Worm (Caenorhabditis elegans) whole organism, L4 larva: Measurements from ENCODE around the gene R01H10.4.
A peak's percentile ranks its signal among the peaks of the same experiment; 100 is the strongest.

Source experiments
- D1046.2 ChIP-seq: fragments of 200-800 bp; sonication (Bioruptor generic); IDR thresholded peaks from 2 replicates; pipeline ENCODE4 v1.3.6; 2022; ENCODE audit warnings: missing genetic modification characterization, missing compliant biosample characterization
- F26F4.8 ChIP-seq: fragments of 200-800 bp; sonication (Bioruptor generic); conservative IDR thresholded peaks from 2 replicates; pipeline ENCODE4 v1.3.6; 2022; ENCODE audit warnings: missing genetic modification characterization, missing compliant biosample characterization
- R02D3.7 ChIP-seq: fragments of 150-350 bp; sonication (generic microtip); optimal IDR thresholded peaks from 3 replicates; lab custom pipeline; 2014; ENCODE audit warnings: missing biosample characterization, missing genetic modification characterization
- T26A8.4 ChIP-seq: fragments of 200-800 bp; sonication (Bioruptor generic); IDR thresholded peaks from 2 replicates; pipeline ENCODE4 v1.3.6; 2022; ENCODE audit warnings: missing genetic modification characterization, missing compliant biosample characterization
- Y5F2A.4 ChIP-seq: fragments of 200-800 bp; sonication (Bioruptor generic); optimal IDR thresholded peaks from 2 replicates; lab custom pipeline; 2018; ENCODE audit warnings: mild to moderate bottlenecking, missing genetic modification characterization, missing compliant biosample characterization
- ZK337.2 ChIP-seq: fragments of 200-800 bp; sonication (Bioruptor generic); IDR thresholded peaks from 2 replicates; pipeline ENCODE4 v1.3.6; 2022; ENCODE audit warnings: missing genetic modification reagents, missing genetic modification characterization, missing compliant biosample characterization
- ZK546.5 ChIP-seq, 2 experiments: sonication (generic microtip); optimal IDR thresholded peaks; 2 replicates each; lab custom pipeline; 2017; ENCODE audit warnings: missing biosample characterization in 2 of 2, missing genetic modification characterization in 2 of 2
- aly-2 ChIP-seq: sonication (generic microtip); optimal IDR thresholded peaks from 2 replicates; lab custom pipeline; 2018; ENCODE audit warnings: missing biosample characterization, missing genetic modification characterization
- arid-1 ChIP-seq: fragments of 200-800 bp; sonication (Bioruptor generic); conservative IDR thresholded peaks from 2 replicates; pipeline ENCODE4 v1.3.6; 2022; ENCODE audit warnings: missing genetic modification reagents, missing genetic modification characterization, missing compliant biosample characterization
- ceh-20 ChIP-seq: fragments of 200-800 bp; sonication (Bioruptor generic); IDR thresholded peaks from 2 replicates; pipeline ENCODE4 v1.3.6; 2022; ENCODE audit warnings: missing genetic modification reagents, missing genetic modification characterization, missing compliant biosample characterization
- ceh-44 ChIP-seq: fragments of 200-800 bp; sonication (Bioruptor generic); IDR thresholded peaks from 2 replicates; pipeline ENCODE4 v1.3.6; 2022; ENCODE audit warnings: missing genetic modification reagents, missing genetic modification characterization, missing compliant biosample characterization
- ceh-62 ChIP-seq: sonication (generic microtip); optimal IDR thresholded peaks from 2 replicates; lab custom pipeline; 2017; ENCODE audit warnings: missing biosample characterization, missing genetic modification characterization
- ceh-82 ChIP-seq: sonication (generic microtip); optimal IDR thresholded peaks from 2 replicates; lab custom pipeline; 2017; ENCODE audit warnings: missing biosample characterization, missing genetic modification characterization
- cey-2 ChIP-seq: sonication (generic microtip); optimal IDR thresholded peaks from 3 replicates; lab custom pipeline; 2017; ENCODE audit warnings: missing genetic modification characterization, mild to moderate bottlenecking, missing compliant biosample characterization, antibody characterized with exemption, borderline replicate concordance; ENCODE audit not compliant: insufficient read depth
- daf-19 ChIP-seq: fragments of 200-800 bp; sonication (Bioruptor generic); conservative IDR thresholded peaks from 2 replicates; pipeline ENCODE4 v1.3.6; 2022; ENCODE audit warnings: missing genetic modification characterization, missing compliant biosample characterization
- daf-8 ChIP-seq: fragments of 200-800 bp; sonication (Bioruptor generic); IDR thresholded peaks from 2 replicates; pipeline ENCODE4 v1.3.6; 2022; ENCODE audit warnings: missing genetic modification characterization, missing compliant biosample characterization
- dmd-6 ChIP-seq: fragments of 200-800 bp; sonication (Bioruptor generic); IDR thresholded peaks from 2 replicates; pipeline ENCODE4 v1.3.6; 2022; ENCODE audit warnings: missing genetic modification reagents, missing genetic modification characterization, missing compliant biosample characterization
- dmd-8 ChIP-seq: fragments of 200-800 bp; sonication (Bioruptor generic); IDR thresholded peaks from 2 replicates; pipeline ENCODE4 v1.3.6; 2022; ENCODE audit warnings: missing genetic modification characterization, missing compliant biosample characterization
- dmd-9 ChIP-seq: fragments of 200-800 bp; sonication (Bioruptor generic); IDR thresholded peaks from 2 replicates; pipeline ENCODE4 v1.3.6; 2022; ENCODE audit warnings: missing genetic modification reagents, missing genetic modification characterization, missing compliant biosample characterization
- fkh-10 ChIP-seq: fragments of 150-350 bp; optimal IDR thresholded peaks from 2 replicates; lab custom pipeline; 2014; ENCODE audit warnings: missing biosample characterization, missing genetic modification reagents, missing genetic modification characterization
- hlh-11 ChIP-seq: fragments of 200-800 bp; sonication (Bioruptor generic); optimal IDR thresholded peaks from 2 replicates; lab custom pipeline; 2018; ENCODE audit warnings: mild to moderate bottlenecking, missing genetic modification characterization, missing compliant biosample characterization
- hmg-1.1 ChIP-seq: fragments of 200-800 bp; sonication (Bioruptor generic); IDR thresholded peaks from 2 replicates; pipeline ENCODE4 v1.3.6; 2022; ENCODE audit warnings: missing genetic modification reagents, missing genetic modification characterization, missing compliant biosample characterization
- jun-1 ChIP-seq: fragments of 150-350 bp; optimal IDR thresholded peaks from 2 replicates; lab custom pipeline; 2014; ENCODE audit warnings: missing biosample characterization, missing genetic modification reagents, missing genetic modification characterization
- lin-29 ChIP-seq: fragments of 200-800 bp; sonication (Bioruptor generic); IDR thresholded peaks from 2 replicates; pipeline ENCODE4 v1.3.6; 2022; ENCODE audit warnings: missing genetic modification reagents, missing genetic modification characterization, missing compliant biosample characterization
- lin-38 ChIP-seq: fragments of 200-800 bp; sonication (Bioruptor generic); IDR thresholded peaks from 2 replicates; pipeline ENCODE4 v1.3.6; 2022; ENCODE audit warnings: missing genetic modification reagents, missing genetic modification characterization, missing compliant biosample characterization
- lir-3 ChIP-seq: sonication (generic microtip); optimal IDR thresholded peaks from 2 replicates; lab custom pipeline; 2016; ENCODE audit warnings: mild to moderate bottlenecking, missing genetic modification characterization, missing compliant biosample characterization
- madf-5 ChIP-seq, 2 experiments: fragments of 200-800 bp; sonication (Bioruptor generic); IDR thresholded peaks; 2 replicates each; pipeline ENCODE4 v1.3.6; 2022; ENCODE audit warnings: missing compliant biosample characterization in 2 of 2, missing genetic modification characterization in 2 of 2
- mdl-1 ChIP-seq, 2 experiments: fragments of 150-350 bp in 1 of 2; sonication (generic microtip) in 1 of 2; optimal IDR thresholded peaks; 2 replicates each; lab custom pipeline; 2014 to 2017; ENCODE audit warnings: missing biosample characterization in 2 of 2, missing genetic modification characterization in 2 of 2
- mdt-29 ChIP-seq: fragments of 200-800 bp; sonication (Bioruptor generic); IDR thresholded peaks from 2 replicates; pipeline ENCODE4 v1.3.6; 2022; ENCODE audit warnings: missing genetic modification reagents, missing genetic modification characterization, missing compliant biosample characterization
- mes-2 ChIP-seq: sonication (generic microtip); optimal IDR thresholded peaks from 2 replicates; lab custom pipeline; 2016; ENCODE audit warnings: missing genotype, mild to moderate bottlenecking, missing genetic modification characterization, missing compliant biosample characterization; ENCODE audit not compliant: poor library complexity, severe bottlenecking
- mxl-2 ChIP-seq: fragments of 200-800 bp; sonication (Bioruptor generic); conservative IDR thresholded peaks from 2 replicates; pipeline ENCODE4 v1.3.6; 2022; ENCODE audit warnings: missing genetic modification reagents, missing genetic modification characterization, missing compliant biosample characterization
- nhr-11 ChIP-seq: fragments of 150-350 bp; optimal IDR thresholded peaks from 2 replicates; lab custom pipeline; 2014; ENCODE audit warnings: missing biosample characterization, missing genetic modification characterization
- nhr-25 ChIP-seq: sonication (generic microtip); optimal IDR thresholded peaks from 2 replicates; lab custom pipeline; 2017; ENCODE audit warnings: missing genetic modification characterization, mild to moderate bottlenecking, missing compliant biosample characterization, antibody characterized with exemption, moderate library complexity, borderline replicate concordance; ENCODE audit not compliant: insufficient read depth
- nhr-28 ChIP-seq: fragments of 150-350 bp; optimal IDR thresholded peaks from 2 replicates; lab custom pipeline; 2014; ENCODE audit warnings: missing biosample characterization, missing genetic modification characterization
- nhr-41 ChIP-seq: fragments of 200-800 bp; sonication (Bioruptor generic); IDR thresholded peaks from 2 replicates; pipeline ENCODE4 v1.3.6; 2022; ENCODE audit warnings: missing genetic modification reagents, missing genetic modification characterization, missing compliant biosample characterization
- nhr-42 ChIP-seq: fragments of 200-800 bp; sonication (Bioruptor generic); IDR thresholded peaks from 2 replicates; pipeline ENCODE4 v1.3.6; 2022; ENCODE audit warnings: missing genetic modification characterization, missing compliant biosample characterization
- nhr-48 ChIP-seq: sonication (generic microtip); optimal IDR thresholded peaks from 2 replicates; lab custom pipeline; 2016; ENCODE audit warnings: mild to moderate bottlenecking, missing genetic modification characterization, missing compliant biosample characterization
- nhr-76 ChIP-seq: fragments of 150-350 bp; optimal IDR thresholded peaks from 2 replicates; lab custom pipeline; 2014; ENCODE audit warnings: missing biosample characterization, missing genetic modification characterization
- sdz-12 ChIP-seq: fragments of 200-800 bp; sonication (Bioruptor generic); optimal IDR thresholded peaks from 2 replicates; lab custom pipeline; 2018; ENCODE audit warnings: mild to moderate bottlenecking, missing genetic modification characterization, missing compliant biosample characterization
- skn-1 ChIP-seq: fragments of 150-350 bp; optimal IDR thresholded peaks from 2 replicates; lab custom pipeline; 2014; ENCODE audit warnings: missing biosample characterization, missing genetic modification characterization
- spr-1 ChIP-seq: sonication (generic microtip); optimal IDR thresholded peaks from 2 replicates; lab custom pipeline; 2016; ENCODE audit warnings: mild to moderate bottlenecking, missing genetic modification characterization, missing compliant biosample characterization
- spr-3 ChIP-seq: fragments of 200-800 bp; sonication (Bioruptor generic); optimal IDR thresholded peaks from 2 replicates; lab custom pipeline; 2018; ENCODE audit warnings: mild to moderate bottlenecking, missing genetic modification characterization, missing compliant biosample characterization
- unc-130 ChIP-seq: sonication (generic microtip); optimal IDR thresholded peaks from 2 replicates; lab custom pipeline; 2016; ENCODE audit warnings: missing genetic modification reagents, missing genetic modification characterization, missing compliant biosample characterization
- zfp-2 ChIP-seq: sonication (generic microtip); optimal IDR thresholded peaks from 2 replicates; lab custom pipeline; 2016; ENCODE audit warnings: mild to moderate bottlenecking, missing genetic modification characterization, missing compliant biosample characterization
- zip-11 ChIP-seq: fragments of 200-800 bp; sonication (Bioruptor generic); IDR thresholded peaks from 2 replicates; pipeline ENCODE4 v1.3.6; 2022; ENCODE audit warnings: missing genetic modification characterization, missing compliant biosample characterization
- zip-2 ChIP-seq: fragments of 150-350 bp; optimal IDR thresholded peaks from 2 replicates; lab custom pipeline; 2014; ENCODE audit warnings: missing biosample characterization, missing genetic modification characterization
- ztf-11 ChIP-seq: fragments of 150-350 bp; optimal IDR thresholded peaks from 2 replicates; lab custom pipeline; 2014; ENCODE audit warnings: missing biosample characterization, missing genetic modification characterization

Gene R01H10.4

ce11 chrIII:10266824-10267223 is 12.2 kb downstream of the R01H10.4 start, which contains the start of gene inpp-4B:
Gene inpp-4B (minus strand): TSS chrIII:10266877.
- TF ChIP-seq hmg-1.1 (GFP tag; lab: Robert Waterston, UW), result 0 out of 2 replicates have a peak, but pooled peaks have one; percentile 14
- TF ChIP-seq ZK337.2 (GFP tag; lab: Robert Waterston, UW), result 0 out of 2 replicates have a peak, but pooled peaks have one; percentile 8
- TF ChIP-seq mes-2 (tag; lab: Kevin White, UChicago), result peak; percentile 17
- TF ChIP-seq lin-38 (GFP tag; lab: Robert Waterston, UW), result peak; percentile 57; the same call in 1 of the 2 replicates

ce11 chrIII:10270778-10271307 is 16.2 kb downstream of the R01H10.4 start, which contains the start of gene cnk-1:
Gene cnk-1 (plus strand): TSS chrIII:10271257.
- peak; percentile 1 for TF ChIP-seq nhr-11 (tag; lab: Kevin White, UChicago)
- peak; percentile 88 for TF ChIP-seq mxl-2 (GFP tag; lab: Robert Waterston, UW)
- no peak for TF ChIP-seq jun-1 (tag; lab: Kevin White, UChicago)
- TF ChIP-seq R02D3.7, result peak; percentile 36
- TF ChIP-seq zfp-2 (tag; lab: Kevin White, UChicago), result no peak
- TF ChIP-seq nhr-76, result no peak
- no peak for TF ChIP-seq ztf-11 (tag; lab: Kevin White, UChicago)
- TF ChIP-seq zip-2 (tag; lab: Kevin White, UChicago), result no peak
- no peak for TF ChIP-seq cey-2 (tag; lab: Kevin White, UChicago)
- peak; percentile 87 for TF ChIP-seq lin-29 (GFP tag; lab: Robert Waterston, UW)
- peak; percentile 98 for TF ChIP-seq dmd-6 (GFP tag; lab: Robert Waterston, UW)
- TF ChIP-seq aly-2 (tag; lab: Kevin White, UChicago), result no peak
- peak; percentile 94 for TF ChIP-seq mdt-29
- TF ChIP-seq dmd-8, result peak; percentile 85
- no peak for TF ChIP-seq daf-19
- no peak for TF ChIP-seq Y5F2A.4 (GFP tag; lab: Kevin White, UChicago)
- peak; percentile 48 for TF ChIP-seq nhr-25
- peak; percentile 69 for TF ChIP-seq hlh-11 (tag; lab: Kevin White, UChicago)
- peak; percentile 96 for TF ChIP-seq arid-1 (GFP tag; lab: Robert Waterston, UW)
- peak; percentile 74; the same call in 1 of the 2 replicates for TF ChIP-seq nhr-41 (GFP tag; lab: Robert Waterston, UW)
- no peak for TF ChIP-seq spr-1 (tag; lab: Kevin White, UChicago)
- no peak for TF ChIP-seq ZK546.5 (tag; optimal IDR thresholded peaks at IDR 0.05; lab: Kevin White, UChicago)
- peak; percentile 37 for TF ChIP-seq nhr-48
- TF ChIP-seq skn-1 (tag; lab: Kevin White, UChicago), result no peak
- TF ChIP-seq ceh-44 (GFP tag; lab: Robert Waterston, UW), result peak; percentile 99
- TF ChIP-seq mdl-1 (tag; optimal IDR thresholded peaks at IDR 0.05; lab: Kevin White, UChicago), result no peak
- peak; percentile 97 for TF ChIP-seq T26A8.4 (GFP tag; lab: Robert Waterston, UW)
- TF ChIP-seq daf-8 (GFP tag; lab: Robert Waterston, UW), result 0 out of 2 replicates have a peak, but pooled peaks have one; percentile 11
- TF ChIP-seq sdz-12 (GFP tag; lab: Kevin White, UChicago), result peak; percentile 74
- TF ChIP-seq nhr-42 (GFP tag; lab: Robert Waterston, UW), result peak; percentile 97
- no peak for TF ChIP-seq lir-3 (tag; lab: Kevin White, UChicago)
- TF ChIP-seq hmg-1.1 (GFP tag; lab: Robert Waterston, UW), result peak; percentile 99
- TF ChIP-seq nhr-28 (tag; lab: Kevin White, UChicago), result no peak
- peak; percentile 100 for TF ChIP-seq dmd-9 (GFP tag; lab: Robert Waterston, UW)
- peak; percentile 97 for TF ChIP-seq D1046.2 (GFP tag; lab: Robert Waterston, UW)
- no peak for TF ChIP-seq zip-11 (GFP tag; lab: Robert Waterston, UW)
- TF ChIP-seq madf-5 (GFP tag; IDR thresholded peaks at IDR 0.05; lab: Robert Waterston, UW), result peak; percentile 94 to 95
- TF ChIP-seq F26F4.8 (GFP tag; lab: Robert Waterston, UW), result no peak
- peak; percentile 44 for TF ChIP-seq spr-3 (GFP tag; lab: Kevin White, UChicago)
- peak; percentile 98 for TF ChIP-seq ceh-20
- TF ChIP-seq ceh-62, result no peak
- TF ChIP-seq ceh-82, result no peak
- TF ChIP-seq fkh-10 (GFP tag; lab: Kevin White, UChicago), result no peak
- peak; percentile 94 for TF ChIP-seq unc-130 (GFP tag; lab: Kevin White, UChicago)
